Fruit fly (Drosophila melanogaster) S2 (cell line): ENCODE measurements around the gene CG14260.
A peak's percentile ranks its signal among the peaks of the same experiment; 100 is the strongest.

Experiments
- CG8478 ChIP-seq: fragments of >200 bp; optimal IDR thresholded peaks from 2 replicates; lab custom pipeline; 2018
- CTCF ChIP-seq, 2 experiments: fragments of >200 bp; optimal IDR thresholded peaks; 2 replicates each; lab custom pipeline; 2018

CG14260 gene

dm6 chr3R:27238438-27239301, 26.6 kb upstream of the CG14260 start, which contains the start of the genes CG31064 and PolA2:
Gene CG31064 (minus strand): TSS chr3R:27239085.
Gene PolA2 (plus strand): TSS chr3R:27239163.
- TF ChIP-seq CTCF (optimal IDR thresholded peaks at IDR 0.05; lab: Kevin White, UChicago) = peak; percentile 19 to 31
- TF ChIP-seq CG8478 = no peak

dm6 chr3R:27240967-27241366, 24.3 kb upstream of the CG14260 start, which contains the start of gene CG17991:
Gene CG17991 (plus strand): TSS chr3R:27241267.
- no peak for TF ChIP-seq CTCF (optimal IDR thresholded peaks at IDR 0.05; lab: Kevin White, UChicago)
- no peak for TF ChIP-seq CG8478

- TF ChIP-seq CTCF (optimal IDR thresholded peaks at IDR 0.05; lab: Kevin White, UChicago) = no peak
- no peak for TF ChIP-seq CG8478
These were observed 20.9 kb upstream of the CG14260 start for dm6 chr3R:27244412-27244741.

dm6 chr3R:27244742-27245400, 20.4 kb upstream of the CG14260 start, which contains the start of gene CG18766:
Gene CG18766 (minus strand): TSS chr3R:27245249.
- TF ChIP-seq CG8478 = peak; percentile 11
- peak; percentile 53 to 65 for TF ChIP-seq CTCF (optimal IDR thresholded peaks at IDR 0.05; lab: Kevin White, UChicago)

- TF ChIP-seq CG8478 = no peak
These were observed 19.9 kb upstream of the CG14260 start for dm6 chr3R:27245401-27245757.

dm6 chr3R:27246264-27246663, 19.0 kb upstream of the CG14260 start:
- TF ChIP-seq CG8478 = no peak

- TF ChIP-seq CTCF (optimal IDR thresholded peaks at IDR 0.05; lab: Kevin White, UChicago) (no peak), CG8478 (no peak)
These were observed 17.4 kb upstream of the CG14260 start, which contains the start of gene CG5984 for dm6 chr3R:27247892-27248291. Gene CG5984 (minus strand): TSS chr3R:27247992.

dm6 chr3R:27250907-27251306, 14.3 kb upstream of the CG14260 start, which contains the start of the genes TTLL6B and TfIIA-L:
Gene TTLL6B (minus strand): TSS chr3R:27251007.
Gene TfIIA-L (plus strand): TSS chr3R:27251112.
- TF ChIP-seq CTCF (optimal IDR thresholded peaks at IDR 0.05; lab: Kevin White, UChicago) (no peak), CG8478 (no peak)

- TF ChIP-seq CG8478 (no peak), CTCF (optimal IDR thresholded peaks at IDR 0.05; lab: Kevin White, UChicago) (no peak)
These were observed 11.9 kb upstream of the CG14260 start, which contains the start of gene pll for dm6 chr3R:27253136-27253920. Gene pll (minus strand): TSS chr3R:27253182.

- TF ChIP-seq CG8478 = no peak
- TF ChIP-seq CTCF (optimal IDR thresholded peaks at IDR 0.05; lab: Kevin White, UChicago) = no peak
These were observed 11.3 kb upstream of the CG14260 start for dm6 chr3R:27253921-27254376.

- no peak for TF ChIP-seq CG8478
- peak; percentile 24 to 33 for TF ChIP-seq CTCF (optimal IDR thresholded peaks at IDR 0.05; lab: Kevin White, UChicago)
These were observed 1.6 kb upstream of the CG14260 start, which contains the start of gene woc for dm6 chr3R:27263434-27264215. Gene woc (minus strand): TSS chr3R:27264055.

- TF ChIP-seq CG8478 (no peak), CTCF (optimal IDR thresholded peaks at IDR 0.05; lab: Kevin White, UChicago) (no peak)
These were observed 5.4 kb downstream of the CG14260 start for dm6 chr3R:27270379-27271266.

- TF ChIP-seq CTCF (optimal IDR thresholded peaks at IDR 0.05; lab: Kevin White, UChicago) (no peak), CG8478 (no peak)
These were observed 7.0 kb downstream of the CG14260 start for dm6 chr3R:27272233-27272632.
